Worm (Caenorhabditis elegans) whole organism, L2 larva: Measurements from ENCODE around the gene ugt-48.

Source experiments
- F13H6.1 ChIP-seq: sonication (generic microtip); optimal IDR thresholded peaks from 2 replicates; lab custom pipeline; 2016; ENCODE audit warnings: missing genetic modification characterization, missing compliant biosample characterization
- R02D3.7 ChIP-seq: fragments of 150-350 bp; optimal IDR thresholded peaks from 2 replicates; lab custom pipeline; 2014; ENCODE audit warnings: missing biosample characterization, missing genetic modification characterization
- dmd-4 ChIP-seq: sonication (generic microtip); optimal IDR thresholded peaks from 2 replicates; lab custom pipeline; 2017; ENCODE audit warnings: missing biosample characterization, missing genetic modification characterization
- elt-3 ChIP-seq: sonication (generic microtip); optimal IDR thresholded peaks from 2 replicates; lab custom pipeline; 2017; ENCODE audit warnings: missing biosample characterization, missing genetic modification characterization
- lin-39 ChIP-seq: fragments of 150-350 bp; optimal IDR thresholded peaks from 2 replicates; lab custom pipeline; 2014; ENCODE audit warnings: missing biosample characterization, missing genetic modification reagents, missing genetic modification characterization
- nhr-12 ChIP-seq: fragments of 150-350 bp; optimal IDR thresholded peaks from 2 replicates; lab custom pipeline; 2014; ENCODE audit warnings: missing biosample characterization, missing genetic modification characterization
- unc-39 ChIP-seq: fragments of 150-350 bp; optimal IDR thresholded peaks from 2 replicates; lab custom pipeline; 2014; ENCODE audit warnings: missing biosample characterization, missing genetic modification characterization
- unc-62 ChIP-seq: fragments of 150-350 bp; optimal IDR thresholded peaks from 2 replicates; lab custom pipeline; 2014; ENCODE audit warnings: missing biosample characterization, missing genetic modification reagents, missing genetic modification characterization
- zag-1 ChIP-seq: fragments of 150-350 bp; optimal IDR thresholded peaks from 2 replicates; lab custom pipeline; 2014; ENCODE audit warnings: missing biosample characterization, missing genetic modification characterization
- ztf-4 ChIP-seq: fragments of 150-350 bp; optimal IDR thresholded peaks from 2 replicates; lab custom pipeline; 2014; ENCODE audit warnings: missing biosample characterization, missing genetic modification characterization

DNA sequence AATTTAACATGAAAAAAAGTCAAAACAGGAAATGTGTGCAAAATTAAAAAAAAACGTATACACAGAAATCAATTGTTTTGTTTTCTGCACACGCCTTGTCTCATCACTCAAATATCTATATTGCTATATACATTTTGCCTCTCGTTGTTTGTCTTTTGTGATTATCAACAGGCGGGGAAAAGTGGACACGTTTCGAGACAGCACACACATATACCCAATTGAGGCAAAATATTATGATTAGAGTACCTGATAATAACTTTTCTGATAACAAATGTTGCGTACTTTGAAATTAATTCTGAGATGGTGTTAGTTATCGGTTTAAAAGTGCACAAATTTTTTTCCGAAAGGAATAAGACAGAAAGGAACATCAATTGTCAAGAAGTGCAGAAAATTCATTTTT, 12.0 kb upstream of the ugt-48 start:
- no peak for TF ChIP-seq elt-3
- no peak for TF ChIP-seq R02D3.7 (tag; lab: Kevin White, UChicago)
- no peak for TF ChIP-seq unc-62 (GFP tag; lab: Kevin White, UChicago)
- TF ChIP-seq dmd-4 = no peak
- TF ChIP-seq unc-39 (tag; lab: Kevin White, UChicago) = no peak
- TF ChIP-seq F13H6.1 (tag; lab: Kevin White, UChicago) = peak; percentile 0
- no peak for TF ChIP-seq ztf-4 (tag; lab: Kevin White, UChicago)
- no peak for TF ChIP-seq lin-39 (tag; lab: Kevin White, UChicago)
- no peak for TF ChIP-seq zag-1 (tag; lab: Kevin White, UChicago)
- TF ChIP-seq nhr-12 (tag; lab: Kevin White, UChicago) = no peak
